Fruit fly (Drosophila melanogaster) whole organism, pupa: Measurements from ENCODE around the gene nonA-l.
A peak's percentile ranks its signal among the peaks of the same experiment; 100 is the strongest.

Source experiments
- CG10348 ChIP-seq: fragments of 200-800 bp; sonication (Bioruptor generic); IDR thresholded peaks from 2 replicates; pipeline ENCODE4 v1.3.6; 2022; ENCODE audit warnings: missing biosample characterization, missing genetic modification characterization
- CG12605 ChIP-seq: fragments of 200-800 bp; sonication (Bioruptor generic); IDR thresholded peaks from 2 replicates; pipeline ENCODE4 v1.3.6; 2022; ENCODE audit warnings: missing biosample characterization, missing genetic modification characterization
- CG13204 ChIP-seq: fragments of 200-800 bp; sonication (Bioruptor generic); optimal IDR thresholded peaks from 2 replicates; lab custom pipeline; 2018; ENCODE audit warnings: missing biosample characterization, mild to moderate bottlenecking, missing genetic modification characterization, moderate library complexity
- CG14655 ChIP-seq: fragments of 200-800 bp; sonication (Bioruptor generic); optimal IDR thresholded peaks from 3 replicates; lab custom pipeline; 2017; ENCODE audit warnings: mild to moderate bottlenecking, missing biosample characterization, missing genetic modification reagents, missing genetic modification characterization
- CG15710 ChIP-seq: fragments of 200-800 bp; sonication (Bioruptor generic); optimal IDR thresholded peaks from 2 replicates; lab custom pipeline; 2018; ENCODE audit warnings: missing biosample characterization, mild to moderate bottlenecking, missing genetic modification characterization, moderate library complexity
- CG17806 ChIP-seq: fragments of 200-800 bp; sonication (Bioruptor generic); optimal IDR thresholded peaks from 2 replicates; lab custom pipeline; 2018; ENCODE audit warnings: missing biosample characterization, mild to moderate bottlenecking, missing genetic modification characterization, moderate library complexity
- CG32121 ChIP-seq: fragments of 200-800 bp; sonication (Bioruptor generic); IDR thresholded peaks from 2 replicates; pipeline ENCODE4 v1.3.6; 2022; ENCODE audit warnings: missing biosample characterization, missing genetic modification characterization
- CG34367 ChIP-seq: fragments of 200-800 bp; sonication (Bioruptor generic); optimal IDR thresholded peaks from 2 replicates; lab custom pipeline; 2018; ENCODE audit warnings: missing biosample characterization, mild to moderate bottlenecking, missing genetic modification characterization
- CG4496 ChIP-seq: fragments of 200-800 bp; sonication (Bioruptor generic); IDR thresholded peaks from 3 replicates; pipeline ENCODE4 v1.3.6; 2022; ENCODE audit warnings: missing biosample characterization, missing genetic modification characterization
- CG8159 ChIP-seq: fragments of 200-800 bp; sonication (Bioruptor generic); optimal IDR thresholded peaks from 3 replicates; lab custom pipeline; 2018; ENCODE audit warnings: missing biosample characterization, mild to moderate bottlenecking, missing genetic modification characterization, moderate library complexity
- CG8301 ChIP-seq: fragments of 200-800 bp; sonication (Bioruptor generic); optimal IDR thresholded peaks from 2 replicates; lab custom pipeline; 2018; ENCODE audit warnings: missing biosample characterization, mild to moderate bottlenecking, missing genetic modification characterization
- CG9948 ChIP-seq: fragments of 200-800 bp; sonication (Bioruptor generic); optimal IDR thresholded peaks from 2 replicates; lab custom pipeline; 2018; ENCODE audit warnings: missing biosample characterization, mild to moderate bottlenecking, missing genetic modification characterization, moderate library complexity
- D1 ChIP-seq: fragments of 200-800 bp; sonication (Bioruptor generic); optimal IDR thresholded peaks from 2 replicates; lab custom pipeline; 2018; ENCODE audit warnings: missing biosample characterization, mild to moderate bottlenecking, missing genetic modification characterization, moderate library complexity
- EcR ChIP-seq: fragments of 200-800 bp; sonication (Bioruptor generic); optimal IDR thresholded peaks from 3 replicates; lab custom pipeline; 2019; ENCODE audit warnings: missing biosample characterization, missing genetic modification characterization, mild to moderate bottlenecking, moderate library complexity, missing genetic modification reagents
- Ets98B ChIP-seq: fragments of 200-800 bp; sonication (Bioruptor generic); IDR thresholded peaks from 2 replicates; pipeline ENCODE4 v1.3.6; 2022; ENCODE audit warnings: missing biosample characterization, missing genetic modification characterization
- Pif1A ChIP-seq: fragments of 200-800 bp; sonication (Bioruptor generic); optimal IDR thresholded peaks from 3 replicates; lab custom pipeline; 2016; ENCODE audit warnings: missing biosample characterization, missing genetic modification characterization
- Pif1B ChIP-seq: fragments of 200-800 bp; sonication (Bioruptor generic); optimal IDR thresholded peaks from 3 replicates; lab custom pipeline; 2016; ENCODE audit warnings: missing biosample characterization, missing genetic modification characterization
- Snoo ChIP-seq: fragments of 200-800 bp; sonication (Bioruptor generic); optimal IDR thresholded peaks from 3 replicates; lab custom pipeline; 2017; ENCODE audit warnings: missing biosample characterization, mild to moderate bottlenecking, missing genetic modification characterization, inconsistent platforms
- fd96Ca ChIP-seq: fragments of 200-800 bp; sonication (Bioruptor generic); IDR thresholded peaks from 3 replicates; pipeline ENCODE4 v1.3.6; 2022; ENCODE audit warnings: missing biosample characterization, missing genetic modification characterization
- gl ChIP-seq: fragments of 200-800 bp; sonication (Bioruptor generic); optimal IDR thresholded peaks from 2 replicates; lab custom pipeline; 2018; ENCODE audit warnings: missing biosample characterization, mild to moderate bottlenecking, missing genetic modification characterization
- rn ChIP-seq: fragments of 200-800 bp; sonication (Bioruptor generic); IDR thresholded peaks from 2 replicates; pipeline ENCODE4 v1.3.6; 2022; ENCODE audit warnings: missing biosample characterization, missing genetic modification characterization

The nonA-l gene

dm6 chr3R:16655000-16655493, 15.0 kb downstream of the nonA-l start:
- TF ChIP-seq CG4496 (GFP tag; lab: Robert Waterston, UW) (no peak), CG8301 (tag; lab: Kevin White, UChicago) (no peak), CG32121 (no peak), CG34367 (no peak), CG12605 (GFP tag; lab: Robert Waterston, UW) (no peak), Ets98B (GFP tag; lab: Robert Waterston, UW) (no peak), fd96Ca (GFP tag; lab: Robert Waterston, UW) (no peak), rn (no peak), D1 (tag; lab: Kevin White, UChicago) (no peak), CG15710 (no peak), CG13204 (GFP tag; lab: Kevin White, UChicago) (no peak), Pif1B (no peak), gl (tag; lab: Kevin White, UChicago) (no peak), Snoo (tag; lab: Kevin White, UChicago) (no peak), CG8159 (tag; lab: Kevin White, UChicago) (no peak), CG10348 (GFP tag; lab: Robert Waterston, UW) (no peak), CG14655 (GFP tag; lab: Kevin White, UChicago) (no peak), CG9948 (no peak)

DNA sequence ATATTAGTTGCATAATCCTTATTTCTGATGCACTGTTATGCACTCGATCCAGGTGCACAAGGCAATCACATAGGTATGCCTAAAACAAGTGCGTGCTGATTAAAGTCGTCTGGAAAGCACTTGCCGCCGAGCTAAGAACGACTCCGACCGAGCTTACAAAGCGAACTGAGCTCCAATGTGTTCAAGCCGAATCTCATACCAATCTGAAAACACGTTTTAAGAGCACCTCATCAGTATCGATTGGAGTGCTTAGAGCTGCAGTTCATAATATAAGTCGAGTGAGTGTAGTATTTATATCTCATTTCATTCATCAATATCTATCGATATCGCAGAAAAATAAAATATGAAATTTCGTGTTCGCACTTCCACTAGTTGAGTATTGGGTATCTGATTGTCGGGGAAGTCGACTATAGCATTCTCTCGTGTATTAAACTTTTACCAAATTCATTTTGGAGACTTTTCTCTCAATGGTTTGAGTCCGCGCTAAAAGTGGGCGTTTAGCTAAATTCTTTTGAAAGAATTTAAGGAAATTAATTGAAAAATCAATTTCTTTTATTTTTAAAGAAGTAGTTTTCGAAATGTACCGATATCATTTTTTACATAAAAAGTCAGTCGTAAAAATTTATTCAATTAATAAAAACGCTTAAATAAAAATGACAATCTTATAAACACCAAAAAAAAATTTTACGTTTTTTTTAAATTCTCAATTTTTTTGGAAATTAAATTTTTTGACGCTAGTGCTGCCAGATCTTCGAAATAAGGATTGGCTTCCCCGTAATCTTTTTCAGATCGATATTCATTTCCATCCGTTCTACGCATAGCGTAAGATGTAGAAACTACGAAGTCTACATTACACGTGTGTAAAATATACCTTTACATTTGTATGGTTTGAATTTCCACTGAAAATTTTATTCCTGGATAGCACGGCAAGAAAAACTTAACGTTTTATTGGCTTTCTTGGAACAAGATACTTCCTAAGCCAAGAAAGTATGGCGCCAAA, 15.8 kb downstream of the nonA-l start, which contains the start of gene modSP:
Gene modSP (minus strand): TSS at position 169 of the 1,000 bp plus-strand sequence.
- 0 out of 2 replicates have a peak, but pooled peaks have one; percentile 13 for TF ChIP-seq CG32121
- TF ChIP-seq CG4496 (GFP tag; lab: Robert Waterston, UW), result peak; percentile 68
- TF ChIP-seq Snoo (tag; lab: Kevin White, UChicago), result peak; percentile 8
- TF ChIP-seq CG8159 (tag; lab: Kevin White, UChicago), result peak; percentile 19
- TF ChIP-seq CG15710, result no peak
- no peak for TF ChIP-seq rn
- TF ChIP-seq CG8301 (tag; lab: Kevin White, UChicago), result peak; percentile 18
- peak; percentile 13 for TF ChIP-seq D1 (tag; lab: Kevin White, UChicago)
- TF ChIP-seq gl (tag; lab: Kevin White, UChicago), result peak; percentile 31
- TF ChIP-seq Pif1A (GFP tag; lab: Kevin White, UChicago), result peak; percentile 59
- TF ChIP-seq CG17806 (tag; lab: Kevin White, UChicago), result peak; percentile 9
- TF ChIP-seq Ets98B (GFP tag; lab: Robert Waterston, UW), result peak; percentile 54; the same call in 1 of the 2 replicates
- peak; percentile 66 for TF ChIP-seq EcR (GFP tag; lab: Kevin White, UChicago)
- no peak for TF ChIP-seq CG10348 (GFP tag; lab: Robert Waterston, UW)
- TF ChIP-seq fd96Ca (GFP tag; lab: Robert Waterston, UW), result peak; percentile 47; the same call in 1 of the 3 replicates
- TF ChIP-seq CG12605 (GFP tag; lab: Robert Waterston, UW), result peak; percentile 43; the same call in 1 of the 2 replicates
- TF ChIP-seq CG34367, result no peak

- no peak for TF ChIP-seq rn
Measured at dm6 chr3R:16661693-16662092, 21.7 kb downstream of the nonA-l start.

DNA sequence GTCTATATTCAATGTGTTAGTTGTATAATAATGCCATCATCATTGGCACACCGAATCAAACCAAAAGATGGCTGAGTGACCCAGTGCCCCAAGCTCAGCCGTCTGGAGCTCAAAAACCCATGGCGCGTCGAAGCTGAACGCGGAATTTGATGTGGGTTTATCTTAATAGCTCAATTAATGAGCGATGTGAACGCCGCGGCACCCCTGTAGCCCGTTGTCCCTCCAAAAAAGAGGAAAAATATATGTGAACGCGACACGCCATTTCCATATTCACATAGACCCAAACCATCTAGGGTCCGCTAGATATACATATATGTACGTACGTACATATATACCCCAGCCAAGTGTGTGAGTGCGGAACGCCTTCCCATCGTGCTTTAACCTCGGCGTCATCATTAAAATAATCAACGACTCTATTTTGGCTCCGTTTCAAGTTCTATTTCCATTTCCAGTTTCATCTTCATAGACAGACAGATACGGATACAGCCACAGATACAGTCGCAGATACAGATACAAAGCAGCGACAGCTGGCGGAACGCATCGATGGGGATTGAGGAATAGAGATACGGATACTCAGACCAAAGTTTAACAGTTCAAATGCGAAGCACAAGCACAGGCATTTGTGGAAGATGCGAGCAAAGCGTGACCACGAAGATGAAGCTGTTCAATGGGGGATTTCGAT, 24.3 kb downstream of the nonA-l start:
- TF ChIP-seq CG15710 (no peak), CG34367 (no peak), Pif1B (no peak), Pif1A (GFP tag; lab: Kevin White, UChicago) (no peak), CG9948 (no peak), CG12605 (GFP tag; lab: Robert Waterston, UW) (no peak), CG32121 (no peak), Snoo (tag; lab: Kevin White, UChicago) (no peak), gl (tag; lab: Kevin White, UChicago) (no peak), CG17806 (tag; lab: Kevin White, UChicago) (no peak), D1 (tag; lab: Kevin White, UChicago) (no peak), rn (no peak), Ets98B (GFP tag; lab: Robert Waterston, UW) (no peak), CG14655 (GFP tag; lab: Kevin White, UChicago) (no peak), fd96Ca (GFP tag; lab: Robert Waterston, UW) (no peak), CG8159 (tag; lab: Kevin White, UChicago) (no peak)

dm6 chr3R:16672213-16672706, 32.3 kb downstream of the nonA-l start:
- TF ChIP-seq CG8159 (tag; lab: Kevin White, UChicago), result no peak
- no peak for TF ChIP-seq Pif1B
- no peak for TF ChIP-seq CG8301 (tag; lab: Kevin White, UChicago)
- TF ChIP-seq Snoo (tag; lab: Kevin White, UChicago), result no peak
- no peak for TF ChIP-seq CG14655 (GFP tag; lab: Kevin White, UChicago)
- TF ChIP-seq, all 21 proteins: peak for 0
